Fruit fly (Drosophila melanogaster) whole organism: ENCODE data around the gene CG14207.

Experiments
- pan ChIP-seq: fragments of >200 bp; optimal IDR thresholded peaks from 2 replicates; lab custom pipeline; 2017
- psq ChIP-seq: fragments of >200 bp; optimal IDR thresholded peaks from 2 replicates; lab custom pipeline; 2017

DNA sequence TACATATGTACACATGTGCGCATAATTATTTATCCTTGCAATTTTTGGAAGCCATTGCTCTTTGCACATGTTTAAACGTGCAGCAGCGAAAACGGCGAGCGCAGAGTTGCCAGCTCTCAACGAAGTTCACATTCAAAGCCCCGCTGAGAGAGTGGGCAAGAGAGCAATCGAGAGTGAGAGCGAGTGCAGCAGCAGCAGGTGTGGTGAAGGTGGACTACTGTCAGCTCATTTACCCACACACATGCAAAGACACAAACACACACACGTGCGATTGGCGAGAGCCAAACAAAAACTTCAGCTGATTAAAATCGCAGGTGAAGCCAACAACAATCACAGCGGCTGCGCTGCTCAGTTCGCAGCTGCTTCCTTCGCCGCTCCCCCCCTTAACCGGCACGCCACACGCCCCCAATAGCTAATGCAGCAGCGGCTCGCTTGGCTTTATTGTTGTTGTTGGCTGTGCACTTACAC is 26.4 kb downstream of the CG14207 start:
- TF ChIP-seq pan (lab: Kevin White, UChicago) = no peak
- no peak for TF ChIP-seq psq (lab: Kevin White, UChicago)
